Fruit fly (Drosophila melanogaster): Measurements from ENCODE around the gene CG5245.

DNA sequence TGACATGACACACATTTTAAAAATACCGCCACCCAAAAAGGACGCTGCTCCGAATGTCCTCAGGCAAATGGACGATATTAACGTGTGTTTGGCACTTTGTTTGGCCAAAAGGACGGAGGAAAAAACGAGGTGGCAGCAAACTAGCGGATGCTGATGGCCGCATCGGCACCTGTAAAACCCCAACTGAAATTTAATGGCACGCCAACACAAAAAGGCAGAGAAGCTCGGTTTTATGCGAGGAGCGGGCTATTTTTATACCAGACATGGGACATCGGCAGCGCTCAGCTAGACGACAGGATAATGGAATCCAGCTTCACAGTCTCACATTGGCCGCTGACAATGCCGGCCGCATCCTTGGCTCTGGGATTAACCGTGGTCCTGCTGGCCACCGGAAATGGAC is 43.4 kb upstream of the CG5245 start, which contains the start of gene Sol1:
- no peak for TF ChIP-seq D1 (tag; optimal IDR thresholded peaks at IDR 0.05)
- no peak for TF ChIP-seq CG10348 (GFP tag; IDR thresholded peaks at IDR 0.05)
- no peak for TF ChIP-seq gl (tag; optimal IDR thresholded peaks at IDR 0.05)
- no peak for TF ChIP-seq CG12605 (GFP tag; IDR thresholded peaks at IDR 0.05)
- TF ChIP-seq Snoo (tag; optimal IDR thresholded peaks at IDR 0.05): no peak
- no peak for TF ChIP-seq Pif1A (GFP tag; optimal IDR thresholded peaks at IDR 0.05)
- no peak for TF ChIP-seq fd96Ca (GFP tag; IDR thresholded peaks at IDR 0.05)
- TF ChIP-seq CG14655 (GFP tag; optimal IDR thresholded peaks at IDR 0.05): no peak
